Fruit fly (Drosophila melanogaster) whole organism, pupa: ENCODE results near the gene Atg3.

Source experiments
- CG10348 ChIP-seq: fragments of 200-800 bp; sonication (Bioruptor generic); IDR thresholded peaks from 2 replicates; pipeline ENCODE4 v1.3.6; 2022; ENCODE audit warnings: missing biosample characterization, missing genetic modification characterization
- CG12605 ChIP-seq: fragments of 200-800 bp; sonication (Bioruptor generic); IDR thresholded peaks from 2 replicates; pipeline ENCODE4 v1.3.6; 2022; ENCODE audit warnings: missing biosample characterization, missing genetic modification characterization
- CG13204 ChIP-seq: fragments of 200-800 bp; sonication (Bioruptor generic); optimal IDR thresholded peaks from 2 replicates; lab custom pipeline; 2018; ENCODE audit warnings: missing biosample characterization, mild to moderate bottlenecking, missing genetic modification characterization, moderate library complexity
- CG14655 ChIP-seq: fragments of 200-800 bp; sonication (Bioruptor generic); optimal IDR thresholded peaks from 3 replicates; lab custom pipeline; 2017; ENCODE audit warnings: mild to moderate bottlenecking, missing biosample characterization, missing genetic modification reagents, missing genetic modification characterization
- CG15710 ChIP-seq: fragments of 200-800 bp; sonication (Bioruptor generic); optimal IDR thresholded peaks from 2 replicates; lab custom pipeline; 2018; ENCODE audit warnings: missing biosample characterization, mild to moderate bottlenecking, missing genetic modification characterization, moderate library complexity
- CG17806 ChIP-seq: fragments of 200-800 bp; sonication (Bioruptor generic); optimal IDR thresholded peaks from 2 replicates; lab custom pipeline; 2018; ENCODE audit warnings: missing biosample characterization, mild to moderate bottlenecking, missing genetic modification characterization, moderate library complexity
- CG32121 ChIP-seq: fragments of 200-800 bp; sonication (Bioruptor generic); IDR thresholded peaks from 2 replicates; pipeline ENCODE4 v1.3.6; 2022; ENCODE audit warnings: missing biosample characterization, missing genetic modification characterization
- CG34367 ChIP-seq: fragments of 200-800 bp; sonication (Bioruptor generic); optimal IDR thresholded peaks from 2 replicates; lab custom pipeline; 2018; ENCODE audit warnings: missing biosample characterization, mild to moderate bottlenecking, missing genetic modification characterization
- CG4496 ChIP-seq: fragments of 200-800 bp; sonication (Bioruptor generic); IDR thresholded peaks from 3 replicates; pipeline ENCODE4 v1.3.6; 2022; ENCODE audit warnings: missing biosample characterization, missing genetic modification characterization
- CG8159 ChIP-seq: fragments of 200-800 bp; sonication (Bioruptor generic); optimal IDR thresholded peaks from 3 replicates; lab custom pipeline; 2018; ENCODE audit warnings: missing biosample characterization, mild to moderate bottlenecking, missing genetic modification characterization, moderate library complexity
- CG8301 ChIP-seq: fragments of 200-800 bp; sonication (Bioruptor generic); optimal IDR thresholded peaks from 2 replicates; lab custom pipeline; 2018; ENCODE audit warnings: missing biosample characterization, mild to moderate bottlenecking, missing genetic modification characterization
- CG9948 ChIP-seq: fragments of 200-800 bp; sonication (Bioruptor generic); optimal IDR thresholded peaks from 2 replicates; lab custom pipeline; 2018; ENCODE audit warnings: missing biosample characterization, mild to moderate bottlenecking, missing genetic modification characterization, moderate library complexity
- D1 ChIP-seq: fragments of 200-800 bp; sonication (Bioruptor generic); optimal IDR thresholded peaks from 2 replicates; lab custom pipeline; 2018; ENCODE audit warnings: missing biosample characterization, mild to moderate bottlenecking, missing genetic modification characterization, moderate library complexity
- EcR ChIP-seq: fragments of 200-800 bp; sonication (Bioruptor generic); optimal IDR thresholded peaks from 3 replicates; lab custom pipeline; 2019; ENCODE audit warnings: missing biosample characterization, missing genetic modification characterization, mild to moderate bottlenecking, moderate library complexity, missing genetic modification reagents
- Ets98B ChIP-seq: fragments of 200-800 bp; sonication (Bioruptor generic); IDR thresholded peaks from 2 replicates; pipeline ENCODE4 v1.3.6; 2022; ENCODE audit warnings: missing biosample characterization, missing genetic modification characterization
- Pif1A ChIP-seq: fragments of 200-800 bp; sonication (Bioruptor generic); optimal IDR thresholded peaks from 3 replicates; lab custom pipeline; 2016; ENCODE audit warnings: missing biosample characterization, missing genetic modification characterization
- Pif1B ChIP-seq: fragments of 200-800 bp; sonication (Bioruptor generic); optimal IDR thresholded peaks from 3 replicates; lab custom pipeline; 2016; ENCODE audit warnings: missing biosample characterization, missing genetic modification characterization
- Snoo ChIP-seq: fragments of 200-800 bp; sonication (Bioruptor generic); optimal IDR thresholded peaks from 3 replicates; lab custom pipeline; 2017; ENCODE audit warnings: missing biosample characterization, mild to moderate bottlenecking, missing genetic modification characterization, inconsistent platforms
- fd96Ca ChIP-seq: fragments of 200-800 bp; sonication (Bioruptor generic); IDR thresholded peaks from 3 replicates; pipeline ENCODE4 v1.3.6; 2022; ENCODE audit warnings: missing biosample characterization, missing genetic modification characterization
- gl ChIP-seq: fragments of 200-800 bp; sonication (Bioruptor generic); optimal IDR thresholded peaks from 2 replicates; lab custom pipeline; 2018; ENCODE audit warnings: missing biosample characterization, mild to moderate bottlenecking, missing genetic modification characterization
- rn ChIP-seq: fragments of 200-800 bp; sonication (Bioruptor generic); IDR thresholded peaks from 2 replicates; pipeline ENCODE4 v1.3.6; 2022; ENCODE audit warnings: missing biosample characterization, missing genetic modification characterization

Gene Atg3

dm6 chr3L:18771095-18772013 lies 22.9 kb downstream of the Atg3 start:
- TF ChIP-seq CG9948 (tag; lab: Kevin White, UChicago) (peak; percentile 18), CG32121 (GFP tag; lab: Robert Waterston, UW) (peak; percentile 83), CG10348 (GFP tag; lab: Robert Waterston, UW) (no peak), CG12605 (GFP tag; lab: Robert Waterston, UW) (peak; percentile 86), EcR (GFP tag; lab: Kevin White, UChicago) (peak; percentile 43), rn (GFP tag; lab: Robert Waterston, UW) (peak; percentile 53; the same call in 1 of the 2 replicates), CG4496 (GFP tag; lab: Robert Waterston, UW) (peak; percentile 85), CG17806 (tag; lab: Kevin White, UChicago) (no peak), CG15710 (tag; lab: Kevin White, UChicago) (peak; percentile 9), D1 (tag; lab: Kevin White, UChicago) (no peak), Ets98B (GFP tag; lab: Robert Waterston, UW) (peak; percentile 79), CG13204 (GFP tag; lab: Kevin White, UChicago) (no peak), CG8159 (tag; lab: Kevin White, UChicago) (peak; percentile 42), CG34367 (no peak), fd96Ca (peak; percentile 57; the same call in 2 of the 3 replicates), Snoo (peak; percentile 68), gl (tag; lab: Kevin White, UChicago) (peak; percentile 37), Pif1B (GFP tag; lab: Kevin White, UChicago) (peak; percentile 72), Pif1A (GFP tag; lab: Kevin White, UChicago) (peak; percentile 71), CG8301 (tag; lab: Kevin White, UChicago) (peak; percentile 52), CG14655 (GFP tag; lab: Kevin White, UChicago) (peak; percentile 50)

- TF ChIP-seq CG8301 (tag; lab: Kevin White, UChicago), result no peak
- TF ChIP-seq CG9948 (tag; lab: Kevin White, UChicago), result no peak
- TF ChIP-seq CG13204 (GFP tag; lab: Kevin White, UChicago), result no peak
- TF ChIP-seq fd96Ca, result no peak
- no peak for TF ChIP-seq CG14655 (GFP tag; lab: Kevin White, UChicago)
Measured at dm6 chr3L:18772014-18772560, 23.6 kb downstream of the Atg3 start.

dm6 chr3L:18781653-18782629 lies 33.5 kb downstream of the Atg3 start:
- TF ChIP-seq Pif1B (GFP tag; lab: Kevin White, UChicago), result no peak
- peak; percentile 73; the same call in 1 of the 2 replicates for TF ChIP-seq CG10348 (GFP tag; lab: Robert Waterston, UW)
- TF ChIP-seq EcR (GFP tag; lab: Kevin White, UChicago), result no peak
- TF ChIP-seq CG14655 (GFP tag; lab: Kevin White, UChicago), result no peak
- peak; percentile 51 for TF ChIP-seq CG8159 (tag; lab: Kevin White, UChicago)
- no peak for TF ChIP-seq gl (tag; lab: Kevin White, UChicago)
- peak; percentile 50 for TF ChIP-seq CG4496 (GFP tag; lab: Robert Waterston, UW)
- TF ChIP-seq CG12605 (GFP tag; lab: Robert Waterston, UW), result no peak
- TF ChIP-seq CG15710 (tag; lab: Kevin White, UChicago), result no peak
- TF ChIP-seq fd96Ca, result 0 out of 3 replicates have a peak, but pooled peaks have one; percentile 31
- TF ChIP-seq CG32121 (GFP tag; lab: Robert Waterston, UW), result 0 out of 2 replicates have a peak, but pooled peaks have one; percentile 8
- no peak for TF ChIP-seq Ets98B (GFP tag; lab: Robert Waterston, UW)
- peak; percentile 15 for TF ChIP-seq Pif1A (GFP tag; lab: Kevin White, UChicago)
- TF ChIP-seq rn (GFP tag; lab: Robert Waterston, UW), result 0 out of 2 replicates have a peak, but pooled peaks have one; percentile 2

- TF ChIP-seq CG8159 (tag; lab: Kevin White, UChicago), result no peak
- no peak for TF ChIP-seq CG10348 (GFP tag; lab: Robert Waterston, UW)
- no peak for TF ChIP-seq CG15710 (tag; lab: Kevin White, UChicago)
- no peak for TF ChIP-seq CG17806 (tag; lab: Kevin White, UChicago)
- no peak for TF ChIP-seq CG4496 (GFP tag; lab: Robert Waterston, UW)
- TF ChIP-seq Ets98B (GFP tag; lab: Robert Waterston, UW), result no peak
- TF ChIP-seq CG12605 (GFP tag; lab: Robert Waterston, UW), result no peak
- no peak for TF ChIP-seq CG13204 (GFP tag; lab: Kevin White, UChicago)
Measured at dm6 chr3L:18782653-18783052, 34.2 kb downstream of the Atg3 start.
